Worm (Caenorhabditis elegans): ENCODE results near the gene uev-2.

The uev-2 gene

ce11 chrIII:5601999-5602398 lies 19.1 kb downstream of the uev-2 start (continued):
- TF ChIP-seq ceh-45 (GFP tag; IDR thresholded peaks at IDR 0.05) = peak; percentile 93
- peak; percentile 80 for TF ChIP-seq unc-3 (GFP tag; conservative IDR thresholded peaks at IDR 0.05)
- peak; percentile 71 for TF ChIP-seq unc-3 (tag; optimal IDR thresholded peaks at IDR 0.05)
- peak; percentile 72 for TF ChIP-seq fax-1 (tag; optimal IDR thresholded peaks at IDR 0.05)
- TF ChIP-seq ceh-9 (tag; optimal IDR thresholded peaks at IDR 0.05) = peak; percentile 54
- TF ChIP-seq ceh-24 (tag; optimal IDR thresholded peaks at IDR 0.05) = peak; percentile 80
- peak; percentile 91 for TF ChIP-seq sox-4 (tag; optimal IDR thresholded peaks at IDR 0.05)
- peak; percentile 98 for TF ChIP-seq hlh-6 (tag; optimal IDR thresholded peaks at IDR 0.05)
- TF ChIP-seq ceh-18 (tag; optimal IDR thresholded peaks at IDR 0.05) = peak; percentile 90
- peak; percentile 88 for TF ChIP-seq ceh-34 (tag; optimal IDR thresholded peaks at IDR 0.05)
- TF ChIP-seq elt-4 (tag; optimal IDR thresholded peaks at IDR 0.05) = no peak
- TF ChIP-seq nhr-232 (tag; optimal IDR thresholded peaks at IDR 0.05) = peak; percentile 95
- TF ChIP-seq sox-2 (GFP tag; IDR thresholded peaks at IDR 0.05) = peak; percentile 88
- TF ChIP-seq ceh-14 (tag; optimal IDR thresholded peaks at IDR 0.05) = peak; percentile 84
- TF ChIP-seq pha-2 (tag; optimal IDR thresholded peaks at IDR 0.05) = peak; percentile 91
- TF ChIP-seq elt-2 (tag; optimal IDR thresholded peaks at IDR 0.05) = peak; percentile 95

- peak; percentile 34 for TF ChIP-seq syd-9 (tag; optimal IDR thresholded peaks at IDR 0.05)
- TF ChIP-seq ceh-14 (tag; optimal IDR thresholded peaks at IDR 0.05) = peak; percentile 46
- no peak for TF ChIP-seq K09A11.1 (tag; optimal IDR thresholded peaks at IDR 0.05; ENCODE audit: insufficient read depth)
- TF ChIP-seq fax-1 (tag; optimal IDR thresholded peaks at IDR 0.05) = peak; percentile 37
- TF ChIP-seq ceh-6 (GFP tag; optimal IDR thresholded peaks at IDR 0.05) = no peak
- TF ChIP-seq zip-5 (tag; optimal IDR thresholded peaks at IDR 0.05) = peak; percentile 27
- peak; percentile 84 for TF ChIP-seq tbx-2 (tag; optimal IDR thresholded peaks at IDR 0.05)
- peak; percentile 67 for TF ChIP-seq unc-42 (tag; optimal IDR thresholded peaks at IDR 0.05)
- TF ChIP-seq rnt-1 (tag; optimal IDR thresholded peaks at IDR 0.05) = peak; percentile 74
- no peak for TF ChIP-seq ceh-24 (tag; optimal IDR thresholded peaks at IDR 0.05)
- TF ChIP-seq pha-2 (tag; optimal IDR thresholded peaks at IDR 0.05) = peak; percentile 21
- no peak for TF ChIP-seq pag-3 (tag; optimal IDR thresholded peaks at IDR 0.05; ENCODE audit: borderline replicate concordance)
- TF ChIP-seq npax-4 (tag; optimal IDR thresholded peaks at IDR 0.05) = no peak
- TF ChIP-seq fkh-6 (tag; optimal IDR thresholded peaks at IDR 0.05) = peak; percentile 21
- peak; percentile 82 for TF ChIP-seq mec-3 (tag; optimal IDR thresholded peaks at IDR 0.05; ENCODE audit: borderline replicate concordance)
- peak; percentile 82 for TF ChIP-seq ceh-2 (tag; optimal IDR thresholded peaks at IDR 0.05)
- peak; percentile 46 for TF ChIP-seq nfya-1 (tag; optimal IDR thresholded peaks at IDR 0.05)
- no peak for TF ChIP-seq dve-1 (tag; optimal IDR thresholded peaks at IDR 0.05)
- peak; percentile 98 for TF ChIP-seq ets-4 (tag; optimal IDR thresholded peaks at IDR 0.05)
- no peak for TF ChIP-seq ceh-45 (GFP tag; IDR thresholded peaks at IDR 0.05)
- peak; percentile 18 for TF ChIP-seq F13H6.1 (tag; optimal IDR thresholded peaks at IDR 0.05)
- TF ChIP-seq ceh-19 (GFP tag; optimal IDR thresholded peaks at IDR 0.05) = peak; percentile 29
- TF ChIP-seq fkh-10 (GFP tag; optimal IDR thresholded peaks at IDR 0.05) = no peak
- peak; percentile 3 for TF ChIP-seq pax-1 (tag; optimal IDR thresholded peaks at IDR 0.05)
- peak; percentile 17 for TF ChIP-seq sdc-2 (tag; optimal IDR thresholded peaks at IDR 0.05)
- peak; percentile 94 for TF ChIP-seq ceh-31 (tag; optimal IDR thresholded peaks at IDR 0.05)
- peak; percentile 49 for TF ChIP-seq hlh-6 (tag; optimal IDR thresholded peaks at IDR 0.05)
- no peak for TF ChIP-seq sox-4 (tag; optimal IDR thresholded peaks at IDR 0.05)
- peak; percentile 65 for TF ChIP-seq ref-2 (tag; optimal IDR thresholded peaks at IDR 0.05)
- peak; percentile 64 for TF ChIP-seq ceh-48 (tag; optimal IDR thresholded peaks at IDR 0.05)
- TF ChIP-seq tbx-7 (tag; optimal IDR thresholded peaks at IDR 0.05) = peak; percentile 70
- no peak for TF ChIP-seq K02D7.2 (tag; optimal IDR thresholded peaks at IDR 0.05)
- TF ChIP-seq pqm-1 (tag; optimal IDR thresholded peaks at IDR 0.05) = no peak
- TF ChIP-seq hlh-8 (tag; optimal IDR thresholded peaks at IDR 0.05) = peak; percentile 67
- TF ChIP-seq dmd-4 (tag; optimal IDR thresholded peaks at IDR 0.05; ENCODE audit: borderline replicate concordance) = peak; percentile 49
- peak; percentile 88 for TF ChIP-seq C08G9.2 (tag; optimal IDR thresholded peaks at IDR 0.05)
- TF ChIP-seq ceh-34 (tag; optimal IDR thresholded peaks at IDR 0.05) = peak; percentile 26
- peak; percentile 36 for TF ChIP-seq elt-2 (tag; optimal IDR thresholded peaks at IDR 0.05)
- TF ChIP-seq ceh-18 (tag; optimal IDR thresholded peaks at IDR 0.05) = peak; percentile 26
These were observed 20.6 kb downstream of the uev-2 start, which contains the start of gene madf-11 for ce11 chrIII:5603439-5603986. TSS of gene madf-11 (minus strand) at chrIII:5603489.

All from whole organism, late embryonic.